Fruit fly (Drosophila melanogaster): ENCODE results near the gene 2mit.

Gene 2mit

DNA sequence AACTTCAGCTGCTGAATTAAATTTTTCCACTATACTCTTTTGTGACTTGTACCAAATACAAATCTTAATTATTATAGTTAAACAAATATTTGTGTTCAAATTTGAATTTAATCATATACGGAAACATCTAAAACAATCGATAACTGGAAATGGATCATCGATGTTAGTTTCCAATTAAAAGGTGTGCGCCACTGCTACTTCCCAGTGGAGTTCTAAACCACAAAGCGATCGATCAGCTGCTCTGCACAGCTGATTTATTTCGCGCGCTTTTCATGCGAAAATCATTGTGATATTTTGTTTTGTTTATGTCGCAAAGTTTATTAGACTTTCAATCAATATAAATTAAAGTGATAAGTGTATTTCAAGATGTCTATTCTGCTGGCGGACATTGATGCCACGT is 67.1 kb downstream of the 2mit start, which contains the start of gene timeout (continued):
- TF ChIP-seq amos (GFP tag; IDR thresholded peaks at IDR 0.05; ENCODE audit: partially characterized antibody), result peak; percentile 71
- TF ChIP-seq Doc3 (GFP tag; IDR thresholded peaks at IDR 0.05; ENCODE audit: partially characterized antibody), result peak; percentile 68
- no peak for TF ChIP-seq Vsx1 (GFP tag; optimal IDR thresholded peaks at IDR 0.05)
- no peak for TF ChIP-seq CG2889 (GFP tag; IDR thresholded peaks at IDR 0.05)
- peak; percentile 67 for TF ChIP-seq CG16813 (GFP tag; IDR thresholded peaks at IDR 0.05; ENCODE audit: partially characterized antibody)
- peak; percentile 20; the same call in 1 of the 3 replicates for TF ChIP-seq hb (GFP tag; IDR thresholded peaks at IDR 0.05; ENCODE audit: partially characterized antibody)
- peak; percentile 80 for TF ChIP-seq Dll (GFP tag; IDR thresholded peaks at IDR 0.05; ENCODE audit: partially characterized antibody)
- no peak for TF ChIP-seq NC2α (GFP tag; optimal IDR thresholded peaks at IDR 0.05)
- TF ChIP-seq crp (GFP tag; optimal IDR thresholded peaks at IDR 0.05), result peak; percentile 99 to 100
- no peak for TF ChIP-seq Awh (GFP tag; IDR thresholded peaks at IDR 0.05)
- TF ChIP-seq CG15514 (GFP tag; optimal IDR thresholded peaks at IDR 0.05), result peak; percentile 29
- peak; percentile 81 for TF ChIP-seq CG1603 (tag; optimal IDR thresholded peaks at IDR 0.05)
- peak; percentile 63 for TF ChIP-seq hbn (GFP tag; IDR thresholded peaks at IDR 0.05; ENCODE audit: partially characterized antibody)
- TF ChIP-seq dysf (GFP tag; IDR thresholded peaks at IDR 0.05), result no peak
- TF ChIP-seq fd102C (GFP tag; optimal IDR thresholded peaks at IDR 0.05), result peak; percentile 26
- TF ChIP-seq CG8765 (GFP tag; IDR thresholded peaks at IDR 0.05), result no peak
- no peak for TF ChIP-seq repo (GFP tag; optimal IDR thresholded peaks at IDR 0.05)
- TF ChIP-seq zen2 (GFP tag; IDR thresholded peaks at IDR 0.05; ENCODE audit: partially characterized antibody), result peak; percentile 36; the same call in 1 of the 3 replicates
- TF ChIP-seq az2 (GFP tag; optimal IDR thresholded peaks at IDR 0.05), result no peak
- TF ChIP-seq pzg (GFP tag; optimal IDR thresholded peaks at IDR 0.05), result peak; percentile 74
- no peak for TF ChIP-seq nerfin-1 (tag; optimal IDR thresholded peaks at IDR 0.05)
- peak; percentile 81 for TF ChIP-seq CG17186 (GFP tag; optimal IDR thresholded peaks at IDR 0.05)
- no peak for TF ChIP-seq CG8290 (GFP tag; optimal IDR thresholded peaks at IDR 0.05)
- peak in 1 of 2 experiments; percentile 21 for TF ChIP-seq CG8290 (tag; optimal IDR thresholded peaks at IDR 0.05)
- TF ChIP-seq ATbp (GFP tag; optimal IDR thresholded peaks at IDR 0.05), result no peak
- TF ChIP-seq oc (tag; optimal IDR thresholded peaks at IDR 0.05), result no peak
- TF ChIP-seq p53 (GFP tag; optimal IDR thresholded peaks at IDR 0.05), result no peak
- TF ChIP-seq CG30020 (tag; optimal IDR thresholded peaks at IDR 0.05), result no peak
- no peak for TF ChIP-seq CG10979 (tag; optimal IDR thresholded peaks at IDR 0.05)
- TF ChIP-seq Tbp (GFP tag; optimal IDR thresholded peaks at IDR 0.05), result no peak
- TF ChIP-seq gfzf (GFP tag; optimal IDR thresholded peaks at IDR 0.05), result peak; percentile 45
- no peak for TF ChIP-seq CG1832 (GFP tag; optimal IDR thresholded peaks at IDR 0.05)
- no peak for TF ChIP-seq emc (GFP tag; optimal IDR thresholded peaks at IDR 0.05)
- TF ChIP-seq Myb (GFP tag; optimal IDR thresholded peaks at IDR 0.05), result peak; percentile 64
- TF ChIP-seq pho (GFP tag; optimal IDR thresholded peaks at IDR 0.05), result no peak
- TF ChIP-seq CG9876 (GFP tag; optimal IDR thresholded peaks at IDR 0.05), result no peak
- TF ChIP-seq trem (tag; optimal IDR thresholded peaks at IDR 0.05), result peak; percentile 93
- TF ChIP-seq schlank (tag; optimal IDR thresholded peaks at IDR 0.05), result no peak
- no peak for TF ChIP-seq Antp (GFP tag; optimal IDR thresholded peaks at IDR 0.05)
- TF ChIP-seq tup (GFP tag; optimal IDR thresholded peaks at IDR 0.05), result no peak
- TF ChIP-seq br (optimal IDR thresholded peaks at IDR 0.05), result no peak
- peak; percentile 73 for TF ChIP-seq CG14710 (tag; optimal IDR thresholded peaks at IDR 0.05)
- TF ChIP-seq CG12155 (GFP tag; optimal IDR thresholded peaks at IDR 0.05), result no peak
- TF ChIP-seq HLH4C (GFP tag; IDR thresholded peaks at IDR 0.05; ENCODE audit: partially characterized antibody), result peak; percentile 73
- TF ChIP-seq HLHmδ (GFP tag; optimal IDR thresholded peaks at IDR 0.05), result no peak
- no peak for TF ChIP-seq CG14441 (GFP tag; IDR thresholded peaks at IDR 0.05)
- no peak for TF ChIP-seq CG12659 (GFP tag; optimal IDR thresholded peaks at IDR 0.05)
- no peak for TF ChIP-seq CG7372 (GFP tag; IDR thresholded peaks at IDR 0.05)
- peak; percentile 70 for TF ChIP-seq Scr (GFP tag; IDR thresholded peaks at IDR 0.05; ENCODE audit: partially characterized antibody)
- TF ChIP-seq pan (optimal IDR thresholded peaks at IDR 0.05), result no peak
- TF ChIP-seq pan (GFP tag; optimal IDR thresholded peaks at IDR 0.05 in 1 of 2, IDR thresholded peaks at IDR 0.05 in 1 of 2), result no peak

All from whole organism, embryonic.